Worm (Caenorhabditis elegans): ENCODE data around the gene bkip-1.

- no peak for TF ChIP-seq sox-2 (GFP tag; IDR thresholded peaks at IDR 0.05)
- TF ChIP-seq unc-86 (tag; optimal IDR thresholded peaks at IDR 0.05), result no peak
- no peak for TF ChIP-seq tbx-2 (tag; optimal IDR thresholded peaks at IDR 0.05)
- TF ChIP-seq C08G9.2 (tag; optimal IDR thresholded peaks at IDR 0.05), result no peak
- no peak for TF ChIP-seq fkh-10 (GFP tag; optimal IDR thresholded peaks at IDR 0.05)
- TF ChIP-seq gmeb-2 (tag; optimal IDR thresholded peaks at IDR 0.05), result no peak
- TF ChIP-seq ets-4 (tag; optimal IDR thresholded peaks at IDR 0.05), result no peak
- no peak for TF ChIP-seq pha-4 (tag; optimal IDR thresholded peaks at IDR 0.05)
- TF ChIP-seq ceh-22 (tag; optimal IDR thresholded peaks at IDR 0.05), result no peak
- no peak for TF ChIP-seq ama-1 (optimal IDR thresholded peaks at IDR 0.05)
- TF ChIP-seq unc-55 (GFP tag; optimal IDR thresholded peaks at IDR 0.05), result no peak
- TF ChIP-seq nfya-1 (tag; optimal IDR thresholded peaks at IDR 0.05), result no peak
- TF ChIP-seq ceh-9 (tag; optimal IDR thresholded peaks at IDR 0.05), result no peak
- TF ChIP-seq ceh-30 (tag; optimal IDR thresholded peaks at IDR 0.05), result no peak
Observed at ce11 chrII:14109184-14109664, 8.2 kb downstream of the bkip-1 start, which contains the start of gene cpg-7.
